Worm (Caenorhabditis elegans): ENCODE data around the gene nlp-22.

The nlp-22 gene

DNA sequence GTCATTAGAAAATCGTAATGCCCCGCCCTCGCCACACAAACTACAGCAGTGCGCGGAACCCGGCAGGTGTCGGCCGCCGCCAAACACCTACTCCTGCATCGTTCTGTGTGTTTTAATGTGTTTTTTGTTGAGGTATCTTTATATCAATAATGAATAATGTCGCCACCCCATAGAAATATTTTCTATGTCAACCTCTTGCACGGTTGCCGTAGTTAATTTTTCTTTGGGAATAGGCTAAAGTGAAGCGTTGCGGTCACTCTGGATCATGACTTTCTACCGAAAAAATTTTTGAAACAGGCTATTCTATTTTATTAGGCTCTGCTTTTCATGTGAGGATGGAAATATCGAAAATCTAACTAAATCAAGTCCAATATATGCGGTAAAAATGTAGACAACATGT lies 13.0 kb downstream of the nlp-22 start (continued):
- TF ChIP-seq lag-1 (GFP tag; IDR thresholded peaks at IDR 0.05) (no peak), B0035.1 (tag; optimal IDR thresholded peaks at IDR 0.05) (no peak), snpc-1.1 (tag; optimal IDR thresholded peaks at IDR 0.05; ENCODE audit: insufficient read depth) (peak; percentile 95), C06A6.2 (GFP tag; conservative IDR thresholded peaks at IDR 0.05) (no peak), rcor-1 (GFP tag; IDR thresholded peaks at IDR 0.05) (peak; percentile 68), sdz-38 (tag; optimal IDR thresholded peaks at IDR 0.05) (no peak), ZK185.1 (tag; optimal IDR thresholded peaks at IDR 0.05; ENCODE audit: poor library complexity, severe bottlenecking) (no peak), ztf-22 (GFP tag; optimal IDR thresholded peaks at IDR 0.05) (no peak), ztf-26 (tag; optimal IDR thresholded peaks at IDR 0.05) (no peak), die-1 (tag; optimal IDR thresholded peaks at IDR 0.05) (peak; percentile 28), let-607 (tag; optimal IDR thresholded peaks at IDR 0.05) (no peak), ceh-40 (GFP tag; IDR thresholded peaks at IDR 0.05) (no peak), akir-1 (GFP tag; optimal IDR thresholded peaks at IDR 0.05) (no peak), madf-10 (tag; optimal IDR thresholded peaks at IDR 0.05) (no peak), D2030.7 (GFP tag; IDR thresholded peaks at IDR 0.05) (peak; percentile 75), madf-6 (GFP tag; IDR thresholded peaks at IDR 0.05) (no peak), F23B12.7 (tag; optimal IDR thresholded peaks at IDR 0.05; ENCODE audit: insufficient read depth) (no peak), efl-1 (GFP tag; optimal IDR thresholded peaks at IDR 0.05) (no peak), Y79H2A.3 (GFP tag; conservative IDR thresholded peaks at IDR 0.05) (no peak), rec-8 (tag; optimal IDR thresholded peaks at IDR 0.05) (no peak), egrh-3 (GFP tag; IDR thresholded peaks at IDR 0.05) (no peak), Y53G8AR.9 (GFP tag; conservative IDR thresholded peaks at IDR 0.05) (0 out of 2 replicates have a peak, but pooled peaks have one; percentile 44), pha-4 (tag; optimal IDR thresholded peaks at IDR 0.05) (no peak), nhr-120 (GFP tag; IDR thresholded peaks at IDR 0.05) (no peak), tlf-1 (GFP tag; optimal IDR thresholded peaks at IDR 0.05) (no peak), unc-62 (GFP tag; optimal IDR thresholded peaks at IDR 0.05) (no peak), ekl-4 (GFP tag; IDR thresholded peaks at IDR 0.05) (peak; percentile 47; the same call in 1 of the 2 replicates)

DNA sequence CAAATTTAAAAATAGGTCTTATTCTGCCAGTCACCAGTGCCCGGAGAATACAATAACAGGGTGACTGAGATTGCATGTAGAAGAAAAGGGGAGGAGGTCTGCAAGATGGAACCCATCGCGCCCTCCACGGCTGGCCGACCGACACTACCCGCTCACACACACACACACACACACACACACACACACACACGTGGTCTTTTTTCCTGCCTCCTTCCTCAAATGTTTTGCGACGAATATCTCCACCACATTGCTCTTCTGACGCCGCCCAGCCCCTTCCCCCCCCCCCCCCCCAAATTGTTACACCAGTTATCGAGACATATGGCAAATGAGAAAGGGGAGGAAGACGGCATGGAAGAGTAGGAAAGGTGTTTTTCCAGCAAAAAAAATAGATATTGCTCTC lies 20.1 kb downstream of the nlp-22 start:
- TF ChIP-seq chd-7 (tag; optimal IDR thresholded peaks at IDR 0.05): peak; percentile 33
- TF ChIP-seq ceh-27 (GFP tag; optimal IDR thresholded peaks at IDR 0.05): peak; percentile 57
- peak; percentile 87 for TF ChIP-seq zfh-2 (GFP tag; conservative IDR thresholded peaks at IDR 0.05)
- 0 out of 2 replicates have a peak, but pooled peaks have one; percentile 25 for TF ChIP-seq K11D2.4 (GFP tag; IDR thresholded peaks at IDR 0.05)
- no peak for TF ChIP-seq lin-35 (GFP tag; optimal IDR thresholded peaks at IDR 0.05)
- TF ChIP-seq nhr-90 (tag; optimal IDR thresholded peaks at IDR 0.05): no peak
- no peak for TF ChIP-seq bed-1 (GFP tag; IDR thresholded peaks at IDR 0.05)
- TF ChIP-seq egrh-3 (GFP tag; IDR thresholded peaks at IDR 0.05): peak; percentile 66
- TF ChIP-seq snpc-1.3 (tag; optimal IDR thresholded peaks at IDR 0.05; ENCODE audit: insufficient read depth): no peak
- 0 out of 2 replicates have a peak, but pooled peaks have one; percentile 19 for TF ChIP-seq pbrm-1 (GFP tag; IDR thresholded peaks at IDR 0.05)
- peak; percentile 72 for TF ChIP-seq K12H6.12 (tag; optimal IDR thresholded peaks at IDR 0.05)

Measured in whole organism, young adult.